Worm (Caenorhabditis elegans): ENCODE results near the gene cbp-3.

- TF ChIP-seq fkh-3 (tag; optimal IDR thresholded peaks at IDR 0.05) (no peak), die-1 (tag; optimal IDR thresholded peaks at IDR 0.05) (no peak), lsy-27 (tag; optimal IDR thresholded peaks at IDR 0.05; ENCODE audit: borderline replicate concordance, insufficient read depth) (no peak), F52B5.7 (tag; optimal IDR thresholded peaks at IDR 0.05) (no peak), ztf-6 (GFP tag; IDR thresholded peaks at IDR 0.05) (no peak), ceh-40 (GFP tag; IDR thresholded peaks at IDR 0.05) (no peak), snpc-1.1 (tag; optimal IDR thresholded peaks at IDR 0.05; ENCODE audit: insufficient read depth) (no peak), snpc-4 (GFP tag; optimal IDR thresholded peaks at IDR 0.05) (no peak), snpc-4 (tag; optimal IDR thresholded peaks at IDR 0.05) (no peak), dpff-1 (tag; optimal IDR thresholded peaks at IDR 0.05) (no peak)
These were observed 42.8 kb upstream of the cbp-3 start, which contains the start of gene ZK757.1 for ce11 chrIII:9871032-9871431.
